Worm (Caenorhabditis elegans) whole organism, L4/young adult: Measurements from ENCODE around the gene T10H10.2.

Experiments used
- W03F9.2 ChIP-seq: fragments of 150-350 bp; optimal IDR thresholded peaks from 2 replicates; lab custom pipeline; 2014; ENCODE audit warnings: missing biosample characterization, missing genetic modification characterization
- dao-5 ChIP-seq: sonication (generic microtip); optimal IDR thresholded peaks from 2 replicates; lab custom pipeline; 2016; ENCODE audit warnings: missing genotype, missing genetic modification characterization, moderate library complexity, missing compliant biosample characterization
- him-1 ChIP-seq: sonication (generic microtip); optimal IDR thresholded peaks from 2 replicates; lab custom pipeline; 2016; ENCODE audit warnings: missing genotype, missing genetic modification reagents, missing genetic modification characterization, missing compliant biosample characterization

T10H10.2 gene

ce11 chrX:2342859-2343258 lies 48.3 kb downstream of the T10H10.2 start, which contains the start of gene nlp-23:
nlp-23 (minus strand) TSS chrX:2342959.
- TF ChIP-seq W03F9.2 (tag; lab: Kevin White, UChicago) (no peak), him-1 (tag; lab: Kevin White, UChicago) (no peak), dao-5 (tag; lab: Kevin White, UChicago) (no peak)

ce11 chrX:2344104-2344503 lies 49.6 kb downstream of the T10H10.2 start:
- TF ChIP-seq W03F9.2 (tag; lab: Kevin White, UChicago) (no peak), him-1 (tag; lab: Kevin White, UChicago) (no peak), dao-5 (tag; lab: Kevin White, UChicago) (no peak)

ce11 chrX:2344666-2345065 lies 50.1 kb downstream of the T10H10.2 start, which contains the start of gene nlp-2:
nlp-2 (minus strand) TSS chrX:2344766.
- no peak for TF ChIP-seq him-1 (tag; lab: Kevin White, UChicago)
- no peak for TF ChIP-seq dao-5 (tag; lab: Kevin White, UChicago)
- TF ChIP-seq W03F9.2 (tag; lab: Kevin White, UChicago), result no peak
